Fruit fly (Drosophila melanogaster): Measurements from ENCODE around the gene Ibf2.

- TF ChIP-seq usp (GFP tag; optimal IDR thresholded peaks at IDR 0.05) (no peak), CG8478 (optimal IDR thresholded peaks at IDR 0.05) (no peak), pan (optimal IDR thresholded peaks at IDR 0.05) (no peak)
Measured at dm6 chr3R:9258252-9259225, at the start of gene Ibf2, which contains the start of gene Ibf1.
